Worm (Caenorhabditis elegans) whole organism, late embryonic: ENCODE data around the gene famh-136.

Experiments
- K02D7.2 ChIP-seq: sonication (generic microtip); optimal IDR thresholded peaks from 2 replicates; lab custom pipeline; 2017; ENCODE audit warnings: mild to moderate bottlenecking, missing genetic modification characterization, missing compliant biosample characterization
- ceh-24 ChIP-seq: sonication (generic microtip); optimal IDR thresholded peaks from 2 replicates; lab custom pipeline; 2016; ENCODE audit warnings: mild to moderate bottlenecking, missing genetic modification characterization, missing compliant biosample characterization
- ceh-48 ChIP-seq: sonication (generic microtip); optimal IDR thresholded peaks from 2 replicates; lab custom pipeline; 2016; ENCODE audit warnings: missing genetic modification characterization, inconsistent platforms, missing compliant biosample characterization
- dmd-4 ChIP-seq: sonication (generic microtip); optimal IDR thresholded peaks from 2 replicates; lab custom pipeline; 2016; ENCODE audit warnings: borderline replicate concordance, missing genetic modification characterization, missing compliant biosample characterization
- ets-4 ChIP-seq: sonication (generic microtip); optimal IDR thresholded peaks from 2 replicates; lab custom pipeline; 2016; ENCODE audit warnings: missing genetic modification characterization, missing compliant biosample characterization
- fax-1 ChIP-seq: sonication (generic microtip); optimal IDR thresholded peaks from 2 replicates; lab custom pipeline; 2016; ENCODE audit warnings: missing genotype, missing genetic modification characterization, missing compliant biosample characterization
- pha-4 ChIP-seq: fragments of 150-350 bp; optimal IDR thresholded peaks from 2 replicates; lab custom pipeline; 2018; ENCODE audit warnings: missing biosample characterization, missing genetic modification reagents, missing genetic modification characterization
- rnt-1 ChIP-seq: sonication (generic microtip); optimal IDR thresholded peaks from 2 replicates; lab custom pipeline; 2016; ENCODE audit warnings: missing genetic modification characterization, missing compliant biosample characterization
- sox-2 ChIP-seq: fragments of 200-800 bp; sonication (Bioruptor generic); IDR thresholded peaks from 2 replicates; pipeline ENCODE4 v1.3.6; 2022; ENCODE audit warnings: missing genetic modification reagents, missing genetic modification characterization, missing compliant biosample characterization
- sox-4 ChIP-seq: sonication (generic microtip); optimal IDR thresholded peaks from 2 replicates; lab custom pipeline; 2017; ENCODE audit warnings: mild to moderate bottlenecking, missing genetic modification characterization, inconsistent platforms, missing compliant biosample characterization
- ttx-3 ChIP-seq: sonication (generic microtip); optimal IDR thresholded peaks from 2 replicates; lab custom pipeline; 2016; ENCODE audit warnings: missing genetic modification reagents, missing genetic modification characterization, missing compliant biosample characterization
- unc-42 ChIP-seq: sonication (generic microtip); optimal IDR thresholded peaks from 2 replicates; lab custom pipeline; 2016; ENCODE audit warnings: missing genotype, missing genetic modification characterization, missing compliant biosample characterization
- unc-55 ChIP-seq: sonication (generic microtip); optimal IDR thresholded peaks from 2 replicates; lab custom pipeline; 2017; ENCODE audit warnings: missing biosample characterization, missing genetic modification reagents, missing genetic modification characterization

DNA sequence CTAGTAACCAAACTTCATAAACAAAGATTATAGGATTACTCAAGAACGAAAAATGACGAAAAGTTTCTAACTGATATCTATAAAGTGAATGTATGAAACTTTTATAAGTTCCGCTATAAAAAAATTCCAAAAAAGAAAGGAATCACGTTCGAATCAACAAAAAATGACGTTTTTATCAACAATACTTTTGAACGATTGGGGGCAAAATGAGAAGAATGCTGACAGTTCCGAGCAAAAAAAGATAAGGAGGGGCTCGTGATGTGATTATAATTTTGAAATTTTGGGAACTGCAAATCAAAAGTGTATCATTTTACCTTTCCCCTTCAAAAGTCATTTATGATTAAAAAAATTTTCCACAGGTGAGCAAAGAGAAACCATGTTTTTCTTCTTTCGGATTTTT, 8.6 kb upstream of the famh-136 start:
- TF ChIP-seq rnt-1 (no peak), unc-55 (no peak), sox-4 (tag; lab: Kevin White, UChicago) (no peak), sox-2 (GFP tag; lab: Robert Waterston, UW) (no peak), pha-4 (tag; lab: Kevin White, UChicago) (no peak), ets-4 (tag; lab: Kevin White, UChicago) (no peak), ceh-24 (no peak), dmd-4 (tag; lab: Kevin White, UChicago) (no peak), K02D7.2 (no peak), ttx-3 (no peak), ceh-48 (tag; lab: Kevin White, UChicago) (no peak), fax-1 (no peak), unc-42 (tag; lab: Kevin White, UChicago) (no peak)
